Worm (Caenorhabditis elegans) whole organism, L3 larva: ENCODE data around the gene ribo-1.

Experiments used
- R02D3.7 ChIP-seq: fragments of 150-350 bp; optimal IDR thresholded peaks from 2 replicates; lab custom pipeline; 2014; ENCODE audit warnings: missing biosample characterization, missing genetic modification characterization
- aly-2 ChIP-seq: fragments of 150-350 bp; optimal IDR thresholded peaks from 2 replicates; lab custom pipeline; 2014; ENCODE audit warnings: missing biosample characterization, missing genetic modification characterization
- ama-1 ChIP-seq: fragments of 150-350 bp; optimal IDR thresholded peaks from 2 replicates; lab custom pipeline; 2018
- ceh-16 ChIP-seq: sonication (generic microtip); optimal IDR thresholded peaks from 2 replicates; lab custom pipeline; 2017; ENCODE audit warnings: missing biosample characterization, missing genetic modification characterization
- ceh-28 ChIP-seq: fragments of 150-350 bp; optimal IDR thresholded peaks from 2 replicates; lab custom pipeline; 2014; ENCODE audit warnings: missing biosample characterization, missing genetic modification reagents, missing genetic modification characterization
- egl-5 ChIP-seq: fragments of 150-350 bp; optimal IDR thresholded peaks from 2 replicates; lab custom pipeline; 2017; ENCODE audit warnings: missing biosample characterization, missing genetic modification reagents, missing genetic modification characterization, inconsistent platforms
- elt-1 ChIP-seq: fragments of 150-350 bp; optimal IDR thresholded peaks from 2 replicates; lab custom pipeline; 2014; ENCODE audit warnings: missing biosample characterization, missing genetic modification characterization
- fkh-10 ChIP-seq: sonication (generic microtip); optimal IDR thresholded peaks from 2 replicates; lab custom pipeline; 2017; ENCODE audit warnings: missing biosample characterization, missing genetic modification reagents, missing genetic modification characterization
- fos-1 ChIP-seq: fragments of 150-350 bp; optimal IDR thresholded peaks from 2 replicates; lab custom pipeline; 2014; ENCODE audit warnings: missing biosample characterization, missing genetic modification characterization
- hmg-11 ChIP-seq: sonication (generic microtip); optimal IDR thresholded peaks from 2 replicates; lab custom pipeline; 2016; ENCODE audit warnings: missing genetic modification characterization, missing compliant biosample characterization
- lin-15B ChIP-seq: fragments of 150-350 bp; optimal IDR thresholded peaks from 2 replicates; lab custom pipeline; 2014; ENCODE audit warnings: missing biosample characterization, missing genetic modification characterization
- lin-39 ChIP-seq: fragments of 150-350 bp; optimal IDR thresholded peaks from 2 replicates; lab custom pipeline; 2018; ENCODE audit warnings: missing biosample characterization, missing genetic modification reagents, missing genetic modification characterization
- lsy-12 ChIP-seq: sonication (generic microtip); optimal IDR thresholded peaks from 2 replicates; lab custom pipeline; 2016; ENCODE audit warnings: mild to moderate bottlenecking, missing genetic modification characterization, missing compliant biosample characterization
- mdl-1 ChIP-seq: fragments of 150-350 bp; optimal IDR thresholded peaks from 2 replicates; lab custom pipeline; 2014; ENCODE audit warnings: missing biosample characterization, missing genetic modification characterization
- mml-1 ChIP-seq: fragments of 150-350 bp; sonication (generic microtip); optimal IDR thresholded peaks from 3 replicates; lab custom pipeline; 2014; ENCODE audit warnings: missing biosample characterization, missing genetic modification characterization
- nfya-1 ChIP-seq: sonication (generic microtip); optimal IDR thresholded peaks from 2 replicates; lab custom pipeline; 2017; ENCODE audit warnings: missing genetic modification characterization, mild to moderate bottlenecking, missing compliant biosample characterization, antibody characterized with exemption, moderate library complexity; ENCODE audit not compliant: insufficient read depth
- nhr-11 ChIP-seq: fragments of 150-350 bp; optimal IDR thresholded peaks from 2 replicates; lab custom pipeline; 2014; ENCODE audit warnings: missing biosample characterization, missing genetic modification characterization
- nhr-23 ChIP-seq: fragments of 150-350 bp; optimal IDR thresholded peaks from 2 replicates; lab custom pipeline; 2014; ENCODE audit warnings: missing biosample characterization, missing genetic modification reagents, missing genetic modification characterization
- nhr-237 ChIP-seq: fragments of 150-350 bp; optimal IDR thresholded peaks from 2 replicates; lab custom pipeline; 2014; ENCODE audit warnings: missing biosample characterization, missing genetic modification characterization
- nhr-25 ChIP-seq: sonication (generic microtip); optimal IDR thresholded peaks from 2 replicates; lab custom pipeline; 2017; ENCODE audit warnings: missing biosample characterization, missing genetic modification characterization
- nhr-28 ChIP-seq: fragments of 150-350 bp; optimal IDR thresholded peaks from 2 replicates; lab custom pipeline; 2014; ENCODE audit warnings: missing biosample characterization, missing genetic modification characterization
- nhr-43 ChIP-seq: sonication (generic microtip); optimal IDR thresholded peaks from 2 replicates; lab custom pipeline; 2016; ENCODE audit warnings: mild to moderate bottlenecking, missing genetic modification characterization, missing compliant biosample characterization; ENCODE audit not compliant: poor library complexity, severe bottlenecking
- pha-4 ChIP-seq: fragments of 150-350 bp; optimal IDR thresholded peaks from 2 replicates; lab custom pipeline; 2014; ENCODE audit warnings: missing biosample characterization, missing genetic modification reagents, missing genetic modification characterization
- pqm-1 ChIP-seq: fragments of 150-350 bp; optimal IDR thresholded peaks from 2 replicates; lab custom pipeline; 2017; ENCODE audit warnings: missing biosample characterization, missing genetic modification characterization, inconsistent platforms
- sea-2 ChIP-seq: fragments of 150-350 bp; sonication (generic microtip); optimal IDR thresholded peaks from 4 replicates; lab custom pipeline; 2014; ENCODE audit warnings: missing biosample characterization, missing genetic modification reagents, missing genetic modification characterization
- snpc-4 ChIP-seq: fragments of 150-350 bp; optimal IDR thresholded peaks from 2 replicates; lab custom pipeline; 2014; ENCODE audit warnings: missing biosample characterization, missing genetic modification characterization
- zag-1 ChIP-seq: fragments of 150-350 bp; optimal IDR thresholded peaks from 2 replicates; lab custom pipeline; 2014; ENCODE audit warnings: missing biosample characterization, missing genetic modification characterization
- ztf-11 ChIP-seq: fragments of 150-350 bp; optimal IDR thresholded peaks from 2 replicates; lab custom pipeline; 2014; ENCODE audit warnings: missing biosample characterization, missing genetic modification characterization
- ztf-4 ChIP-seq: fragments of 150-350 bp; optimal IDR thresholded peaks from 2 replicates; lab custom pipeline; 2014; ENCODE audit warnings: missing biosample characterization, missing genetic modification characterization

Gene ribo-1

ce11 chrIV:6941101-6941500 is 30.6 kb downstream of the ribo-1 start:
- no peak for TF ChIP-seq ceh-16 (tag; lab: Kevin White, UChicago)
- peak; percentile 62 for TF ChIP-seq fkh-10 (GFP tag; lab: Kevin White, UChicago)
- no peak for TF ChIP-seq ama-1 (lab: Kevin White, UChicago)

ce11 chrIV:6946832-6947231 is 36.3 kb downstream of the ribo-1 start:
- TF ChIP-seq ceh-28 (no peak), snpc-4 (tag; lab: Kevin White, UChicago) (no peak), pqm-1 (no peak), nhr-11 (tag; lab: Kevin White, UChicago) (no peak), hmg-11 (tag; lab: Kevin White, UChicago) (no peak), nhr-28 (tag; lab: Kevin White, UChicago) (no peak), lin-15B (tag; lab: Kevin White, UChicago) (no peak), zag-1 (tag; lab: Kevin White, UChicago) (no peak), mdl-1 (tag; lab: Kevin White, UChicago) (no peak), lin-39 (tag; lab: Kevin White, UChicago) (peak; percentile 7), ztf-4 (tag; lab: Kevin White, UChicago) (no peak), ceh-16 (tag; lab: Kevin White, UChicago) (no peak), nfya-1 (tag; lab: Kevin White, UChicago) (peak; percentile 22), nhr-43 (tag; lab: Kevin White, UChicago) (no peak), nhr-23 (tag; lab: Kevin White, UChicago) (no peak)

DNA sequence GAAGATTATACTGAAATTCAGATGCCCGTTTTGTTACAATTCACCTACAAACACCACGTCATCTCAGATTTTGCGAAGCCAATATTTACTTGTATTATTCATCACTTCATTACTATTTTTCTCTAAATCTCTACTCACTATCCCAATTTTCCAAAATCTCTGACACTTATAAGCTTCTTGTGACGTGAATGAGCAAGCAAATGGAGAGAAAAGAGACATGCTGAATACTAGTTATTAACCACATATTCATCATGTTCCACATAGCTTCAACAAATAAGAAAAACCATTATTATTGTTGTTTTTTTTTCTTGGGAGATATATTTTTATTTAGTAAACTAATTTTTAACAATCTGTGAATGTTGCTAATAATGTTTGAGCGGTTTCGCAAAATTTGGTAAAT is 40.8 kb downstream of the ribo-1 start:
- no peak for TF ChIP-seq R02D3.7 (tag; lab: Kevin White, UChicago)
- TF ChIP-seq sea-2 (GFP tag; lab: Kevin White, UChicago), result no peak
- no peak for TF ChIP-seq elt-1

ce11 chrIV:6954682-6955081 is 44.2 kb downstream of the ribo-1 start:
- TF ChIP-seq lin-39 (tag; lab: Kevin White, UChicago), result no peak
- TF ChIP-seq fos-1, result no peak
- peak; percentile 23 for TF ChIP-seq nfya-1 (tag; lab: Kevin White, UChicago)
- TF ChIP-seq fkh-10 (GFP tag; lab: Kevin White, UChicago), result peak; percentile 90
- peak; percentile 13 for TF ChIP-seq lin-15B (tag; lab: Kevin White, UChicago)

DNA sequence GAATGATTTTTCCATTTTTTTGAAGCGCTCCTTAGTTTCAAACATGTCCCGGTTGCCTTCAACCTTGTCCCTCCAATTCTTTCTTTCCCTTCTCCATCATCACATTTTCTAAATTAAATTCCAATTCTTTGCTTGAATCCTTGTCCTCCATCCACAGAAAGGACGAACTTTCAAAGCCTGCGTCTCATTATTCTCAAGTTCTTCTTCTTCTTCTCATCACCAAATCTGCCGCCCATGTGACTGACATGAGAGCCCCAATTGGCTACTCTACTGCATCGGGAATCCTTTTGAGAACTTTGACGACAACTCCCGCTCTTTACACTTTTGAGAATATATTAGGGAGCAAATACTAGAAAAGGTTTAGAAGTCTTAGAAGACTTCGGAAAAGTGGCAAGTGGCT is 46.2 kb downstream of the ribo-1 start:
- TF ChIP-seq ztf-11 (tag; lab: Kevin White, UChicago), result no peak
- peak; percentile 78 for TF ChIP-seq nfya-1 (tag; lab: Kevin White, UChicago)
- peak; percentile 92 for TF ChIP-seq fkh-10 (GFP tag; lab: Kevin White, UChicago)

DNA sequence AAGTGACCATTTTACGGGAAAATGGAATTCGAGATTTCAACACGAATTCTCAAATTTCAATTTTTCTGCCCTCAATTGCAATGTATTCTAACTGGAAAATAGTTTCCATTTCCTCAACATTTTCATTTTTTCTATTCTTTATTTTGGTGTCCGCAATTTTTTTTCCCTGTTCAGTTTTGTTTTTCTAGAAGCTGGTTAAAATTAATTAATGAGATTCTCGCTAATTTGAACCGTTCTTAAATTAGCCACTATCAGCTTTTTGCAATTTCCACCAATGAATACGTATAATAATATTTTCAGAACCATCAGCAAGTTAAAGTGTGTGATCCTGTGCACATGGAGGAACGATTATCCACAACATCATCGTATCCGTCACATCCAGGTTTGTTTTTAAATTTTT is 46.9 kb downstream of the ribo-1 start, which contains the start of gene jnk-1:
Gene jnk-1 (plus strand): TSS at position 301 of the 400 bp plus-strand sequence.
- TF ChIP-seq nhr-237 (tag; lab: Kevin White, UChicago), result no peak
- TF ChIP-seq fkh-10 (GFP tag; lab: Kevin White, UChicago), result no peak
- TF ChIP-seq mml-1 (tag; lab: Kevin White, UChicago), result no peak
- TF ChIP-seq nhr-25 (tag; lab: Kevin White, UChicago), result no peak
- TF ChIP-seq lin-39 (tag; lab: Kevin White, UChicago), result no peak
- no peak for TF ChIP-seq hmg-11 (tag; lab: Kevin White, UChicago)
- no peak for TF ChIP-seq pha-4 (tag; lab: Kevin White, UChicago)
- TF ChIP-seq nhr-11 (tag; lab: Kevin White, UChicago), result no peak
- no peak for TF ChIP-seq egl-5 (tag; lab: Kevin White, UChicago)
- no peak for TF ChIP-seq lsy-12 (tag; lab: Kevin White, UChicago)
- TF ChIP-seq R02D3.7 (tag; lab: Kevin White, UChicago), result no peak
- no peak for TF ChIP-seq aly-2
- no peak for TF ChIP-seq nfya-1 (tag; lab: Kevin White, UChicago)
- no peak for TF ChIP-seq nhr-23 (tag; lab: Kevin White, UChicago)
- no peak for TF ChIP-seq fos-1
- TF ChIP-seq nhr-43 (tag; lab: Kevin White, UChicago), result no peak
- no peak for TF ChIP-seq nhr-28 (tag; lab: Kevin White, UChicago)
